Fruit fly (Drosophila melanogaster) whole organism, embryonic: ENCODE measurements around the gene Pif1B.

Experiments used
- ATbp ChIP-seq: fragments of 200-800 bp; sonication (Bioruptor generic); optimal IDR thresholded peaks from 2 replicates; lab custom pipeline; 2017; ENCODE audit warnings: missing biosample characterization, mild to moderate bottlenecking, missing genetic modification characterization, missing genetic modification reagents
- BtbVII ChIP-seq: fragments of 200-800 bp; sonication (Bioruptor generic); optimal IDR thresholded peaks from 3 replicates; lab custom pipeline; 2017; ENCODE audit warnings: missing biosample characterization, mild to moderate bottlenecking, missing genetic modification characterization
- CG12391 ChIP-seq: fragments of 200-800 bp; sonication (Bioruptor generic); optimal IDR thresholded peaks from 3 replicates; lab custom pipeline; 2018; ENCODE audit warnings: missing biosample characterization, mild to moderate bottlenecking, missing genetic modification characterization, moderate library complexity
- CG14050 ChIP-seq: fragments of 200-800 bp; sonication (Bioruptor generic); IDR thresholded peaks from 3 replicates; pipeline ENCODE4 v1.3.6; 2022; ENCODE audit warnings: missing biosample characterization, missing genetic modification characterization
- CG14441 ChIP-seq: fragments of 200-800 bp; sonication (Bioruptor generic); IDR thresholded peaks from 2 replicates; pipeline ENCODE4 v1.3.6; 2022; ENCODE audit warnings: missing biosample characterization, missing genetic modification characterization
- CG15011 ChIP-seq: fragments of 200-800 bp; sonication (Bioruptor generic); optimal IDR thresholded peaks from 3 replicates; lab custom pipeline; 2018; ENCODE audit warnings: missing biosample characterization, mild to moderate bottlenecking, missing genetic modification characterization
- CG17361 ChIP-seq: fragments of 200-800 bp; sonication (Bioruptor generic); IDR thresholded peaks from 3 replicates; pipeline ENCODE4 v1.3.6; 2022; ENCODE audit warnings: missing biosample characterization, missing genetic modification characterization
- CG17912 ChIP-seq: fragments of 200-800 bp; sonication (Bioruptor generic); optimal IDR thresholded peaks from 2 replicates; lab custom pipeline; 2018; ENCODE audit warnings: missing biosample characterization, mild to moderate bottlenecking, missing genetic modification characterization
- CG18262 ChIP-seq: fragments of 200-800 bp; optimal IDR thresholded peaks from 3 replicates; lab custom pipeline; 2019; ENCODE audit warnings: missing biosample characterization, mild to moderate bottlenecking, missing genetic modification characterization, moderate library complexity
- CG1832 ChIP-seq: fragments of 200-800 bp; sonication (Bioruptor generic); optimal IDR thresholded peaks from 2 replicates; lab custom pipeline; 2017; ENCODE audit warnings: missing biosample characterization, mild to moderate bottlenecking, missing genetic modification characterization, inconsistent platforms
- CG18619 ChIP-seq: fragments of 200-800 bp; sonication (Bioruptor generic); optimal IDR thresholded peaks from 3 replicates; lab custom pipeline; 2017; ENCODE audit warnings: missing biosample characterization, mild to moderate bottlenecking, missing genetic modification characterization
- CG2116 ChIP-seq: fragments of 200-800 bp; sonication (Bioruptor generic); optimal IDR thresholded peaks from 3 replicates; lab custom pipeline; 2018; ENCODE audit warnings: missing biosample characterization, mild to moderate bottlenecking, missing genetic modification characterization
- CG2712 ChIP-seq: fragments of 200-800 bp; optimal IDR thresholded peaks from 3 replicates; lab custom pipeline; 2019; ENCODE audit warnings: missing biosample characterization, mild to moderate bottlenecking, missing genetic modification characterization, moderate library complexity
- CG2875 ChIP-seq: fragments of 200-800 bp; sonication (Bioruptor generic); optimal IDR thresholded peaks from 2 replicates; lab custom pipeline; 2017; ENCODE audit warnings: missing biosample characterization, mild to moderate bottlenecking, missing genetic modification characterization, missing genetic modification reagents
- CG6765 ChIP-seq: fragments of 200-800 bp; sonication (Bioruptor generic); optimal IDR thresholded peaks from 3 replicates; lab custom pipeline; 2017; ENCODE audit warnings: missing biosample characterization, mild to moderate bottlenecking, missing genetic modification characterization
- CG7372 ChIP-seq: fragments of 200-800 bp; sonication (Bioruptor generic); IDR thresholded peaks from 2 replicates; pipeline ENCODE4 v1.3.6; 2022; ENCODE audit warnings: missing biosample characterization, missing genetic modification characterization
- CG8388 ChIP-seq: fragments of 200-800 bp; sonication (Bioruptor generic); optimal IDR thresholded peaks from 2 replicates; lab custom pipeline; 2019; ENCODE audit warnings: missing biosample characterization, mild to moderate bottlenecking, missing genetic modification characterization, moderate library complexity
- CG8944 ChIP-seq: fragments of 200-800 bp; sonication (Bioruptor generic); optimal IDR thresholded peaks from 3 replicates; lab custom pipeline; 2016; ENCODE audit warnings: missing biosample characterization, missing genetic modification characterization
- Chrac-16 ChIP-seq: fragments of 200-800 bp; sonication (Bioruptor generic); optimal IDR thresholded peaks from 3 replicates; lab custom pipeline; 2016; ENCODE audit warnings: missing biosample characterization, missing genetic modification characterization
- Dbx ChIP-seq: fragments of 200-800 bp; sonication (Bioruptor generic); IDR thresholded peaks from 3 replicates; pipeline ENCODE4 v1.3.6; 2022; ENCODE audit warnings: missing biosample characterization, missing genetic modification characterization
- Dip2 ChIP-seq: fragments of 200-800 bp; sonication (Bioruptor generic); IDR thresholded peaks from 2 replicates; pipeline ENCODE4 v1.3.6; 2022; ENCODE audit warnings: missing biosample characterization, missing genetic modification characterization
- Drgx ChIP-seq: fragments of 200-800 bp; sonication (Bioruptor generic); IDR thresholded peaks from 2 replicates; pipeline ENCODE4 v1.3.6; 2022; ENCODE audit warnings: missing biosample characterization, missing genetic modification characterization
- Hey ChIP-seq: fragments of 200-800 bp; sonication (Bioruptor generic); optimal IDR thresholded peaks from 3 replicates; lab custom pipeline; 2018; ENCODE audit warnings: missing biosample characterization, mild to moderate bottlenecking, missing genetic modification characterization
- Mes4 ChIP-seq: fragments of 200-800 bp; sonication (Bioruptor generic); optimal IDR thresholded peaks from 2 replicates; lab custom pipeline; 2016; ENCODE audit warnings: missing biosample characterization, missing genetic modification characterization
- Nf-YA ChIP-seq: fragments of 200-800 bp; sonication (Bioruptor generic); IDR thresholded peaks from 2 replicates; pipeline ENCODE4 v1.3.6; 2022; ENCODE audit warnings: missing biosample characterization, missing genetic modification characterization
- Oli ChIP-seq: fragments of 200-800 bp; sonication (Bioruptor generic); optimal IDR thresholded peaks from 2 replicates; lab custom pipeline; 2018; ENCODE audit warnings: missing biosample characterization, mild to moderate bottlenecking, missing genetic modification characterization, moderate library complexity
- Rx ChIP-seq: fragments of 200-800 bp; sonication (Bioruptor generic); IDR thresholded peaks from 2 replicates; pipeline ENCODE4 v1.3.6; 2022; ENCODE audit warnings: missing biosample characterization, missing genetic modification characterization
- Side ChIP-seq: fragments of 200-800 bp; sonication (Bioruptor generic); optimal IDR thresholded peaks from 2 replicates; lab custom pipeline; 2016; ENCODE audit warnings: missing biosample characterization, missing genetic modification characterization
- Sin3A ChIP-seq: fragments of >200 bp; optimal IDR thresholded peaks from 2 replicates; lab custom pipeline; 2018
- Usf ChIP-seq: fragments of 200-800 bp; sonication (Bioruptor generic); optimal IDR thresholded peaks from 2 replicates; lab custom pipeline; 2017; ENCODE audit warnings: missing genotype, missing biosample characterization, missing genetic modification characterization
- al ChIP-seq: fragments of 200-800 bp; sonication (Bioruptor generic); IDR thresholded peaks from 2 replicates; pipeline ENCODE4 v1.3.6; 2022; ENCODE audit warnings: missing biosample characterization, missing genetic modification characterization
- ato ChIP-seq: fragments of 200-800 bp; sonication (Bioruptor generic); IDR thresholded peaks from 2 replicates; pipeline ENCODE4 v1.3.6; 2022; ENCODE audit warnings: missing biosample characterization, missing genetic modification characterization; ENCODE audit not compliant: partially characterized antibody
- chif ChIP-seq, 2 experiments: fragments of 200-800 bp; sonication (Bioruptor generic); optimal IDR thresholded peaks; 3 replicates each; lab custom pipeline; 2016; ENCODE audit warnings: missing biosample characterization in 2 of 2, missing genetic modification characterization in 2 of 2
- cwo ChIP-seq: fragments of 200-800 bp; sonication (Bioruptor generic); optimal IDR thresholded peaks from 3 replicates; lab custom pipeline; 2017; ENCODE audit warnings: missing biosample characterization, missing genetic modification characterization, mild to moderate bottlenecking, moderate library complexity, missing genetic modification reagents
- en ChIP-seq: fragments of 200-800 bp; sonication (Bioruptor generic); optimal IDR thresholded peaks from 2 replicates; lab custom pipeline; 2016; ENCODE audit warnings: missing biosample characterization, missing genetic modification characterization
- eve ChIP-seq, 2 experiments: fragments of >200 bp; optimal IDR thresholded peaks; 2 replicates each; lab custom pipeline; 2017; ENCODE audit warnings: missing biosample characterization in 2 of 2, missing genetic modification characterization in 2 of 2
- exex ChIP-seq: fragments of 200-800 bp; sonication (Bioruptor generic); optimal IDR thresholded peaks from 4 replicates; lab custom pipeline; 2018; ENCODE audit warnings: missing biosample characterization, mild to moderate bottlenecking, missing genetic modification characterization, moderate library complexity
- gcm ChIP-seq: fragments of 200-800 bp; sonication (Bioruptor generic); optimal IDR thresholded peaks from 2 replicates; lab custom pipeline; 2019; ENCODE audit warnings: missing biosample characterization, mild to moderate bottlenecking, missing genetic modification characterization, moderate library complexity
- gem ChIP-seq: fragments of 200-800 bp; sonication (Bioruptor generic); optimal IDR thresholded peaks from 2 replicates; lab custom pipeline; 2019; ENCODE audit warnings: missing biosample characterization, mild to moderate bottlenecking, missing genetic modification characterization, moderate library complexity
- h ChIP-seq: fragments of >200 bp; optimal IDR thresholded peaks from 2 replicates; lab custom pipeline; 2017
- ham ChIP-seq: fragments of 200-800 bp; sonication (Bioruptor generic); IDR thresholded peaks from 2 replicates; pipeline ENCODE4 v1.3.6; 2022; ENCODE audit warnings: missing biosample characterization, missing genetic modification characterization
- inv ChIP-seq: fragments of 200-800 bp; sonication (Bioruptor generic); IDR thresholded peaks from 2 replicates; pipeline ENCODE4 v1.3.6; 2022; ENCODE audit warnings: missing biosample characterization, missing genetic modification characterization; ENCODE audit not compliant: partially characterized antibody
- jigr1 ChIP-seq: fragments of 200-800 bp; sonication (Bioruptor generic); IDR thresholded peaks from 3 replicates; pipeline ENCODE4 v1.3.6; 2022; ENCODE audit warnings: missing biosample characterization, missing genetic modification characterization
- jumu ChIP-seq: fragments of 200-800 bp; sonication (Bioruptor generic); optimal IDR thresholded peaks from 3 replicates; lab custom pipeline; 2016; ENCODE audit warnings: missing biosample characterization, missing genetic modification characterization
- pb ChIP-seq: fragments of 200-800 bp; sonication (Bioruptor generic); optimal IDR thresholded peaks from 3 replicates; lab custom pipeline; 2016; ENCODE audit warnings: missing biosample characterization, missing genetic modification characterization
- pita ChIP-seq: fragments of 200-800 bp; sonication (Bioruptor generic); optimal IDR thresholded peaks from 2 replicates; lab custom pipeline; 2017; ENCODE audit warnings: missing biosample characterization, mild to moderate bottlenecking, missing genetic modification characterization
- psq ChIP-seq: fragments of 200-800 bp; sonication (Bioruptor generic); optimal IDR thresholded peaks from 2 replicates; lab custom pipeline; 2017; ENCODE audit warnings: missing biosample characterization, missing genetic modification characterization
- pzg ChIP-seq: fragments of 200-800 bp; sonication (Bioruptor generic); optimal IDR thresholded peaks from 3 replicates; lab custom pipeline; 2018; ENCODE audit warnings: missing biosample characterization, mild to moderate bottlenecking, missing genetic modification characterization, moderate library complexity
- seq ChIP-seq: fragments of 200-800 bp; sonication (Bioruptor generic); IDR thresholded peaks from 2 replicates; pipeline ENCODE4 v1.3.6; 2022; ENCODE audit warnings: missing biosample characterization, missing genetic modification characterization
- sug ChIP-seq: fragments of 200-800 bp; optimal IDR thresholded peaks from 2 replicates; lab custom pipeline; 2019; ENCODE audit warnings: missing biosample characterization, mild to moderate bottlenecking, missing genetic modification characterization, moderate library complexity
- zf30C ChIP-seq: fragments of 200-800 bp; sonication (Bioruptor generic); optimal IDR thresholded peaks from 3 replicates; lab custom pipeline; 2018; ENCODE audit warnings: missing biosample characterization, mild to moderate bottlenecking, missing genetic modification characterization

Gene Pif1B

dm6 chr3R:8812342-8812966 lies 11.5 kb upstream of the Pif1B start (continued):
- TF ChIP-seq exex (tag; lab: Kevin White, UChicago): no peak
- TF ChIP-seq Usf (GFP tag; lab: Kevin White, UChicago): no peak
- no peak for TF ChIP-seq zf30C (GFP tag; lab: Kevin White, UChicago)
- TF ChIP-seq ATbp (GFP tag; lab: Kevin White, UChicago): peak; percentile 44
- TF ChIP-seq en (GFP tag; lab: Kevin White, UChicago): no peak
- TF ChIP-seq CG1832 (GFP tag; lab: Kevin White, UChicago): no peak
- TF ChIP-seq eve (GFP tag; optimal IDR thresholded peaks at IDR 0.05; lab: Kevin White, UChicago): peak in 1 of 2 experiments; percentile 83
- no peak for TF ChIP-seq Mes4 (GFP tag; lab: Kevin White, UChicago)
- TF ChIP-seq Dip2 (GFP tag; lab: Robert Waterston, UW): no peak
- TF ChIP-seq pita: no peak
- TF ChIP-seq CG7372 (GFP tag; lab: Robert Waterston, UW): no peak
- TF ChIP-seq chif (GFP tag; optimal IDR thresholded peaks at IDR 0.05; lab: Kevin White, UChicago): peak in 1 of 2 experiments; percentile 38
- TF ChIP-seq h: no peak
- TF ChIP-seq pb (GFP tag; lab: Kevin White, UChicago): no peak
- TF ChIP-seq gcm (GFP tag; lab: Kevin White, UChicago): peak; percentile 52
- TF ChIP-seq ham (GFP tag; lab: Robert Waterston, UW): no peak
- TF ChIP-seq al (GFP tag; lab: Robert Waterston, UW): peak; percentile 46; the same call in 1 of the 2 replicates
- no peak for TF ChIP-seq inv (GFP tag; lab: Robert Waterston, UW)
- TF ChIP-seq CG12391 (tag; lab: Kevin White, UChicago): peak; percentile 26
- TF ChIP-seq Drgx (GFP tag; lab: Robert Waterston, UW): peak; percentile 94
- TF ChIP-seq ato (GFP tag; lab: Robert Waterston, UW): no peak
- TF ChIP-seq CG2712 (tag; lab: Kevin White, UChicago): peak; percentile 44
- no peak for TF ChIP-seq Chrac-16 (GFP tag; lab: Kevin White, UChicago)
- TF ChIP-seq CG2116: no peak
- TF ChIP-seq CG17361 (GFP tag; lab: Robert Waterston, UW): no peak
- peak; percentile 12 for TF ChIP-seq jumu
- no peak for TF ChIP-seq CG2875
- no peak for TF ChIP-seq jigr1 (GFP tag; lab: Robert Waterston, UW)
- no peak for TF ChIP-seq CG15011 (GFP tag; lab: Kevin White, UChicago)
- peak; percentile 16 for TF ChIP-seq CG8388 (GFP tag; lab: Kevin White, UChicago)
- TF ChIP-seq Rx: no peak; the same call in 1 of the 2 replicates
- TF ChIP-seq Oli (tag; lab: Kevin White, UChicago): peak; percentile 16
- no peak for TF ChIP-seq psq (GFP tag; lab: Kevin White, UChicago)
- TF ChIP-seq BtbVII: no peak
- TF ChIP-seq pzg (GFP tag; lab: Kevin White, UChicago): no peak
- no peak for TF ChIP-seq Hey
- no peak for TF ChIP-seq Sin3A (lab: Kevin White, UChicago)
- TF ChIP-seq seq (GFP tag; lab: Robert Waterston, UW): peak; percentile 75
- peak; percentile 70 for TF ChIP-seq CG14441
- 0 out of 3 replicates have a peak, but pooled peaks have one; percentile 54 for TF ChIP-seq Dbx (GFP tag; lab: Robert Waterston, UW)
- no peak for TF ChIP-seq sug (tag; lab: Kevin White, UChicago)
- TF ChIP-seq CG6765 (GFP tag; lab: Kevin White, UChicago): no peak
- peak; percentile 18; the same call in 1 of the 3 replicates for TF ChIP-seq CG14050 (GFP tag; lab: Robert Waterston, UW)
- TF ChIP-seq CG18619 (GFP tag; lab: Kevin White, UChicago): no peak
- TF ChIP-seq gem (tag; lab: Kevin White, UChicago): peak; percentile 66
- TF ChIP-seq Nf-YA (GFP tag; lab: Robert Waterston, UW): 0 out of 2 replicates have a peak, but pooled peaks have one; percentile 13
- no peak for TF ChIP-seq Side (GFP tag; lab: Kevin White, UChicago)
- peak; percentile 31 for TF ChIP-seq CG8944 (GFP tag; lab: Kevin White, UChicago)
- TF ChIP-seq CG17912: no peak
- peak; percentile 26 for TF ChIP-seq CG18262 (tag; lab: Kevin White, UChicago)
- peak; percentile 71 for TF ChIP-seq cwo
